Worm (Caenorhabditis elegans) whole organism, L1 larva: ENCODE measurements around the gene crn-2.

Experiments used
- Y116A8C.19 ChIP-seq: sonication (generic microtip); optimal IDR thresholded peaks from 2 replicates; lab custom pipeline; 2016; ENCODE audit warnings: missing compliant biosample characterization, missing genetic modification characterization, borderline replicate concordance
- alr-1 ChIP-seq: fragments of 200-800 bp; sonication (Bioruptor generic); optimal IDR thresholded peaks from 2 replicates; lab custom pipeline; 2018; ENCODE audit warnings: borderline replicate concordance, mild to moderate bottlenecking, missing genetic modification characterization, missing compliant biosample characterization
- blmp-1 ChIP-seq: fragments of 150-350 bp; optimal IDR thresholded peaks from 2 replicates; lab custom pipeline; 2014; ENCODE audit warnings: missing biosample characterization, missing genetic modification characterization
- ceh-8 ChIP-seq: fragments of 200-800 bp; sonication (Bioruptor generic); optimal IDR thresholded peaks from 2 replicates; lab custom pipeline; 2018; ENCODE audit warnings: mild to moderate bottlenecking, missing genetic modification characterization, moderate library complexity, missing compliant biosample characterization
- ceh-90 ChIP-seq: sonication (generic microtip); optimal IDR thresholded peaks from 2 replicates; lab custom pipeline; 2016; ENCODE audit warnings: missing genetic modification characterization, missing compliant biosample characterization
- dpl-1 ChIP-seq, 3 experiments: fragments of 150-350 bp in 2 of 3; sonication (generic microtip) in 1 of 3; optimal IDR thresholded peaks; 2 replicates each; lab custom pipeline; 2014 to 2017; ENCODE audit warnings: missing biosample characterization in 3 of 3, missing genetic modification characterization in 3 of 3, missing genetic modification reagents in 3 of 3
- dsc-1 ChIP-seq: sonication (generic microtip); optimal IDR thresholded peaks from 2 replicates; lab custom pipeline; 2016; ENCODE audit warnings: mild to moderate bottlenecking, missing genetic modification characterization, missing compliant biosample characterization
- efl-1 ChIP-seq, 4 experiments: fragments of 150-350 bp; optimal IDR thresholded peaks in 3 of 4; peaks in 1 of 4; 1 replicate in 1 of 4; 2 replicates in 3 of 4; lab custom pipeline; 2014; ENCODE audit warnings: missing biosample characterization in 2 of 4, missing genetic modification characterization in 2 of 4, missing genetic modification reagents in 2 of 4
- efl-3 ChIP-seq: fragments of 200-800 bp; sonication (Bioruptor generic); optimal IDR thresholded peaks from 2 replicates; lab custom pipeline; 2018; ENCODE audit warnings: mild to moderate bottlenecking, missing genetic modification characterization, missing compliant biosample characterization
- egl-27 ChIP-seq, 2 experiments: fragments of 150-350 bp in 1 of 2; sonication (generic microtip); optimal IDR thresholded peaks; 3 replicates each; lab custom pipeline; 2017 to 2018; ENCODE audit warnings: missing biosample characterization in 2 of 2, missing genetic modification characterization in 2 of 2, missing genetic modification reagents in 2 of 2
- elt-2 ChIP-seq: sonication (generic microtip); optimal IDR thresholded peaks from 2 replicates; lab custom pipeline; 2016; ENCODE audit warnings: missing genetic modification characterization, mild to moderate bottlenecking, inconsistent platforms, missing compliant biosample characterization, missing genetic modification reagents
- elt-3 ChIP-seq, 6 experiments: fragments of 150-350 bp in 1 of 6; sonication (generic microtip); optimal IDR thresholded peaks; 2 replicates each; lab custom pipeline; 2017 to 2018; ENCODE audit warnings: missing biosample characterization in 6 of 6, missing genetic modification characterization in 6 of 6, inconsistent platforms in 1 of 6
- ets-5 ChIP-seq: fragments of 200-800 bp; sonication (Bioruptor generic); IDR thresholded peaks from 2 replicates; pipeline ENCODE4 v1.3.6; 2022; ENCODE audit warnings: missing genetic modification characterization, missing compliant biosample characterization
- fkh-4 ChIP-seq: sonication (generic microtip); optimal IDR thresholded peaks from 2 replicates; lab custom pipeline; 2016; ENCODE audit warnings: missing compliant biosample characterization, missing genetic modification characterization, borderline replicate concordance
- fos-1 ChIP-seq: fragments of 150-350 bp; optimal IDR thresholded peaks from 2 replicates; lab custom pipeline; 2014; ENCODE audit warnings: missing biosample characterization, missing genetic modification characterization
- grh-1 ChIP-seq: fragments of 200-800 bp; sonication (Bioruptor generic); IDR thresholded peaks from 2 replicates; pipeline ENCODE4 v1.3.6; 2022; ENCODE audit warnings: missing genetic modification reagents, missing genetic modification characterization, missing compliant biosample characterization
- hpl-2 ChIP-seq: fragments of 150-350 bp; optimal IDR thresholded peaks from 2 replicates; lab custom pipeline; 2014; ENCODE audit warnings: missing biosample characterization, missing genetic modification reagents, missing genetic modification characterization
- irx-1 ChIP-seq: sonication (generic microtip); optimal IDR thresholded peaks from 2 replicates; lab custom pipeline; 2016; ENCODE audit warnings: missing genetic modification characterization, missing compliant biosample characterization
- lin-13 ChIP-seq: fragments of 150-350 bp; optimal IDR thresholded peaks from 2 replicates; lab custom pipeline; 2014; ENCODE audit warnings: missing biosample characterization, missing genetic modification reagents, missing genetic modification characterization
- lin-14 ChIP-seq: fragments of 200-800 bp; sonication (Bioruptor generic); optimal IDR thresholded peaks from 2 replicates; lab custom pipeline; 2018; ENCODE audit warnings: mild to moderate bottlenecking, missing genetic modification characterization, moderate library complexity, missing compliant biosample characterization
- lin-15B ChIP-seq: fragments of 150-350 bp; sonication (generic microtip); optimal IDR thresholded peaks from 3 replicates; lab custom pipeline; 2014; ENCODE audit warnings: missing biosample characterization, missing genetic modification characterization
- lir-3 ChIP-seq: sonication (generic microtip); optimal IDR thresholded peaks from 2 replicates; lab custom pipeline; 2016; ENCODE audit warnings: mild to moderate bottlenecking, missing genetic modification characterization, moderate library complexity, missing compliant biosample characterization; ENCODE audit not compliant: poor library complexity
- lsy-2 ChIP-seq, 2 experiments: fragments of 150-350 bp; optimal IDR thresholded peaks; 2 replicates each; lab custom pipeline; 2014; ENCODE audit warnings: missing biosample characterization in 2 of 2, missing genetic modification characterization in 2 of 2
- mdl-1 ChIP-seq, 2 experiments: fragments of 150-350 bp; optimal IDR thresholded peaks; 2 replicates each; lab custom pipeline; 2014 to 2017; ENCODE audit warnings: missing biosample characterization in 2 of 2, missing genetic modification characterization in 2 of 2, inconsistent platforms in 1 of 2
- mep-1 ChIP-seq: fragments of 150-350 bp; optimal IDR thresholded peaks from 2 replicates; lab custom pipeline; 2014; ENCODE audit warnings: missing biosample characterization, missing genetic modification characterization
- nhr-12 ChIP-seq: sonication (generic microtip); optimal IDR thresholded peaks from 2 replicates; lab custom pipeline; 2017; ENCODE audit warnings: missing biosample characterization, missing genetic modification characterization
- nhr-19 ChIP-seq: fragments of 200-800 bp; sonication (Bioruptor generic); conservative IDR thresholded peaks from 2 replicates; pipeline ENCODE4 v1.3.6; 2022; ENCODE audit warnings: missing genetic modification characterization, missing compliant biosample characterization
- nhr-20 ChIP-seq: sonication (generic microtip); optimal IDR thresholded peaks from 2 replicates; lab custom pipeline; 2016; ENCODE audit warnings: mild to moderate bottlenecking, missing genetic modification characterization, missing compliant biosample characterization
- nhr-47 ChIP-seq: sonication (generic microtip); optimal IDR thresholded peaks from 2 replicates; lab custom pipeline; 2016; ENCODE audit warnings: mild to moderate bottlenecking, missing genetic modification characterization, moderate library complexity, missing compliant biosample characterization
- nhr-71 ChIP-seq: sonication (generic microtip); optimal IDR thresholded peaks from 2 replicates; lab custom pipeline; 2016; ENCODE audit warnings: mild to moderate bottlenecking, missing genetic modification characterization, moderate library complexity, missing compliant biosample characterization
- nhr-84 ChIP-seq: sonication (generic microtip); optimal IDR thresholded peaks from 2 replicates; lab custom pipeline; 2017; ENCODE audit warnings: missing biosample characterization, missing genetic modification characterization
- nhr-85 ChIP-seq: sonication (generic microtip); peaks from one replicate; lab custom pipeline; 2016; ENCODE audit warnings: missing genetic modification characterization, inconsistent platforms, missing compliant biosample characterization
- nhr-90 ChIP-seq: sonication (generic microtip); optimal IDR thresholded peaks from 2 replicates; lab custom pipeline; 2016; ENCODE audit warnings: mild to moderate bottlenecking, missing genetic modification characterization, missing compliant biosample characterization; ENCODE audit not compliant: poor library complexity
- pax-3 ChIP-seq: fragments of 200-800 bp; sonication (Bioruptor generic); optimal IDR thresholded peaks from 2 replicates; lab custom pipeline; 2018; ENCODE audit warnings: mild to moderate bottlenecking, missing genetic modification characterization, moderate library complexity, missing compliant biosample characterization
- pqm-1 ChIP-seq: sonication (generic microtip); optimal IDR thresholded peaks from 3 replicates; lab custom pipeline; 2017; ENCODE audit warnings: missing biosample characterization, missing genetic modification characterization
- rnt-1 ChIP-seq: sonication (generic microtip); optimal IDR thresholded peaks from 2 replicates; lab custom pipeline; 2016; ENCODE audit warnings: mild to moderate bottlenecking, missing genetic modification characterization, moderate library complexity, missing compliant biosample characterization
- skn-1 ChIP-seq: fragments of 150-350 bp; optimal IDR thresholded peaks from 2 replicates; lab custom pipeline; 2014; ENCODE audit warnings: missing biosample characterization, missing genetic modification characterization
- snu-23 ChIP-seq: sonication (generic microtip); optimal IDR thresholded peaks from 2 replicates; lab custom pipeline; 2016; ENCODE audit warnings: missing genetic modification characterization, missing compliant biosample characterization
- sup-37 ChIP-seq: fragments of 200-800 bp; sonication (Bioruptor generic); optimal IDR thresholded peaks from 2 replicates; lab custom pipeline; 2018; ENCODE audit warnings: mild to moderate bottlenecking, missing genetic modification characterization, missing compliant biosample characterization
- tlp-1 ChIP-seq: fragments of 150-350 bp; optimal IDR thresholded peaks from 2 replicates; lab custom pipeline; 2014; ENCODE audit warnings: missing biosample characterization, missing genetic modification characterization
- unc-86 ChIP-seq: sonication (generic microtip); optimal IDR thresholded peaks from 2 replicates; lab custom pipeline; 2016; ENCODE audit warnings: missing genetic modification characterization, missing compliant biosample characterization
- xbp-1 ChIP-seq: sonication (generic microtip); optimal IDR thresholded peaks from 2 replicates; lab custom pipeline; 2016; ENCODE audit warnings: missing genetic modification characterization, missing compliant biosample characterization
- zip-4 ChIP-seq: fragments of 200-800 bp; sonication (Bioruptor generic); optimal IDR thresholded peaks from 2 replicates; lab custom pipeline; 2018; ENCODE audit warnings: mild to moderate bottlenecking, missing genetic modification characterization, moderate library complexity, missing compliant biosample characterization
- ztf-11 ChIP-seq, 2 experiments: sonication (generic microtip); optimal IDR thresholded peaks; 2 replicates each; lab custom pipeline; 2016 to 2017; ENCODE audit warnings: missing genetic modification characterization in 2 of 2, missing biosample characterization in 1 of 2, missing compliant biosample characterization in 1 of 2
- ztf-4 ChIP-seq: fragments of 150-350 bp; optimal IDR thresholded peaks from 2 replicates; lab custom pipeline; 2014; ENCODE audit warnings: missing biosample characterization, missing genetic modification characterization

crn-2 gene

DNA sequence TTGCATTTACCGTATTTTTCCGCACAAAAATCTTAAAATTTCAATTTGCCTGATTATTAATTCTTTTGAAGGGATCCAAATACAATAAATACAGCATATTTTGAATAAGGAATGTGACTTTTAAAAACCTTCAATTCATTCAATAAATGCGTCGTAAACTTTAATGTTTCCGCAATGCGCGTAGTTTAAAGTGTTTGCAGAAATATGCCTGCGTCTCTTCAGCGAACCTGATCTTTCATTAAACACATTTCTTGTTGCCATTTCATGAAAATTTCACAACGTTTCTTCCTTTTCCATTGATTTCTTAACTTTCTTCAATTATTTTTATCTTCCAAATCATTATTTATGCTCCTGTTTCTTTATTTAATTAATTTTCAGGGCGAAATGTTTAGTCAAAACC, 2.1 kb upstream of the crn-2 start, which contains the start of gene vps-37 (continued):
- TF ChIP-seq nhr-71 (peak; percentile 87), pax-3 (no peak), irx-1 (peak; percentile 69), mdl-1 (tag; optimal IDR thresholded peaks at IDR 0.05; lab: Kevin White, UChicago) (peak in 1 of 2 experiments; percentile 33), hpl-2 (GFP tag; lab: Kevin White, UChicago) (no peak), skn-1 (tag; lab: Kevin White, UChicago) (peak; percentile 57), nhr-20 (peak; percentile 79), Y116A8C.19 (tag; lab: Kevin White, UChicago) (no peak), rnt-1 (peak; percentile 86), lin-14 (peak; percentile 79), alr-1 (tag; lab: Kevin White, UChicago) (no peak)

DNA sequence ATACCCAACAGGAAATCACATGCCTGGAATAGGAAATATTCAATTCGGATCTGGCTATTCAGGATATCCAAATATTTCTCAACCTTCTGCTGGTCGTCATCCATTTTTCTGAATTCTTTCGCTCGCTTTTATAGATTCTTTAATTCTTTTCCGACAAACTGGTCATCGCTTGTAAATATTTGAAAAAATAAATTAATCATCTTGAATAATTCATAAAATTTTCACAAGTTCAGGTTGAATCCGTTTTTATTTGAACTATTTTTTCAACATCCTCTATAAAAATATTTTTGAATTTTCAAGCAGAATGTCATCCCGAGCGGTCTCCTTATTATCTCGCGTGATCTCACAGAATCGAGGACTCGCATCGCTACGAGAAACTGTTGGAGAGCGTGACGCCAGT, 1.0 kb upstream of the crn-2 start, which contains the start of gene mrpl-48:
mrpl-48 (plus strand) TSS at position 301 of the 400 bp plus-strand sequence.
- TF ChIP-seq tlp-1 (tag; lab: Kevin White, UChicago) (no peak), ceh-90 (tag; lab: Kevin White, UChicago) (no peak), nhr-12 (no peak)

DNA sequence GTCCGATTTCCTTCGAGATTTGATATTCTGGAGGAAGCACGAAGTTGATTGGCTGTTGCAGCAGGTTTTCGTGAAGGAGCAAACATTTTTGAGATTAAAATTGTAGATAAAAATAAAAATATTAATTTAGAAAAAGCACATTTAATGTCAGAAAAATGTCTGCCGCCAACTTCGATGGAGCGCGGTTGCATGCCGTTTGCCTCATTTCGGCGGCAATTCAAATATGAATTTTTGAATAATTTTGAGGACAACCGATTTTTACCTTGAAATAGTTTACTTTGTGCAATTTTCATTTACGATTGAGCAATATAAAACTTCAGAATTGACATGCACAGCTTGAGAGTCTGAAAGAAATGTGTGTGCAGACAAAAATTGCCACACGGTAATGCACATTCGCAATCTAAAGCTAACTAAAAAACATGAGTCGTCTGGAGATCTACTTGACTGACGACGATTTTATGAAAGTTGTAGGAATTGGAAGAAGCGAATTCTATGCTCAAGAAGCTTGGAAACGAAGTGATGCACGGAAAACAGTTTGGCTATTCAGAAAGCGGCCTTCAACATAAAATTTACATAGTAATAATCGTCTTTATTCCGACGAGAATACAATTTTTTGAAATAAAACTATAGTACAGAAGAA, 2.1 kb downstream of the crn-2 start, which contains the start of gene zhit-1:
zhit-1 (minus strand) TSS at position 161 of the 640 bp plus-strand sequence.
- TF ChIP-seq egl-27 (tag; optimal IDR thresholded peaks at IDR 0.05; lab: Kevin White, UChicago) = no peak
- TF ChIP-seq xbp-1 = peak; percentile 15
- peak; percentile 47 for TF ChIP-seq nhr-71
- no peak for TF ChIP-seq elt-2 (tag; lab: Kevin White, UChicago)
- no peak for TF ChIP-seq fkh-4 (tag; lab: Kevin White, UChicago)
- no peak for TF ChIP-seq lin-15B
- no peak for TF ChIP-seq lin-13
- no peak for TF ChIP-seq ets-5 (GFP tag; lab: Robert Waterston, UW)
- peak; percentile 29 for TF ChIP-seq snu-23 (GFP tag; lab: Kevin White, UChicago)
- TF ChIP-seq unc-86 = no peak
- 0 out of 2 replicates have a peak, but pooled peaks have one; percentile 6 for TF ChIP-seq nhr-19 (GFP tag; lab: Robert Waterston, UW)
- peak; percentile 37 for TF ChIP-seq nhr-90 (tag; lab: Kevin White, UChicago)
- TF ChIP-seq sup-37 (GFP tag; lab: Kevin White, UChicago) = no peak
- TF ChIP-seq efl-3 (GFP tag; lab: Kevin White, UChicago) = no peak
- TF ChIP-seq ztf-4 (tag; lab: Kevin White, UChicago) = no peak
- no peak for TF ChIP-seq nhr-84
- peak; percentile 1 for TF ChIP-seq nhr-20
- TF ChIP-seq fos-1 (tag; lab: Kevin White, UChicago) = no peak
- TF ChIP-seq blmp-1 (tag; lab: Kevin White, UChicago) = peak; percentile 4
- TF ChIP-seq lin-14 = no peak
- no peak for TF ChIP-seq ceh-8
- TF ChIP-seq skn-1 (tag; lab: Kevin White, UChicago) = peak; percentile 36
- no peak for TF ChIP-seq ztf-11 (tag; optimal IDR thresholded peaks at IDR 0.05; lab: Kevin White, UChicago)
- peak; percentile 21 to 70 for TF ChIP-seq lsy-2 (tag; optimal IDR thresholded peaks at IDR 0.05; lab: Kevin White, UChicago)
- peak; percentile 85 to 92 (median 89) for TF ChIP-seq dpl-1 (GFP tag; optimal IDR thresholded peaks at IDR 0.05; lab: Kevin White, UChicago)
- no peak for TF ChIP-seq elt-3 (tag; optimal IDR thresholded peaks at IDR 0.05; lab: Kevin White, UChicago)
- peak; percentile 35 for TF ChIP-seq mep-1 (tag; lab: Kevin White, UChicago)
- no peak for TF ChIP-seq ceh-90 (tag; lab: Kevin White, UChicago)
- no peak for TF ChIP-seq grh-1
- TF ChIP-seq zip-4 (GFP tag; lab: Kevin White, UChicago) = no peak
- no peak for TF ChIP-seq hpl-2 (GFP tag; lab: Kevin White, UChicago)
- no peak for TF ChIP-seq lir-3 (tag; lab: Kevin White, UChicago)
- TF ChIP-seq dsc-1 (tag; lab: Kevin White, UChicago) = no peak
- TF ChIP-seq pqm-1 = no peak
- peak; percentile 30 for TF ChIP-seq nhr-85 (tag; lab: Kevin White, UChicago)
- TF ChIP-seq alr-1 (tag; lab: Kevin White, UChicago) = peak; percentile 85
- peak; percentile 92 for TF ChIP-seq efl-1 (optimal IDR thresholded peaks at IDR 0.05; lab: Kevin White, UChicago)
- TF ChIP-seq efl-1 (GFP tag; optimal IDR thresholded peaks at IDR 0.05 in 1 of 2; lab: Kevin White, UChicago) = peak; percentile 92 to 99
- TF ChIP-seq pax-3 = no peak
- TF ChIP-seq Y116A8C.19 (tag; lab: Kevin White, UChicago) = no peak
- no peak for TF ChIP-seq tlp-1 (tag; lab: Kevin White, UChicago)
- TF ChIP-seq nhr-47 (tag; lab: Kevin White, UChicago) = peak; percentile 52
